Worm (Caenorhabditis elegans): ENCODE results near the gene R07E4.1.

- no peak for TF ChIP-seq zag-1 (tag; optimal IDR thresholded peaks at IDR 0.05)
- no peak for TF ChIP-seq aly-2 (tag; optimal IDR thresholded peaks at IDR 0.05)
- no peak for TF ChIP-seq tra-1 (GFP tag; IDR thresholded peaks at IDR 0.05)
- no peak for TF ChIP-seq sdz-12 (GFP tag; optimal IDR thresholded peaks at IDR 0.05)
- TF ChIP-seq egl-27 (tag; optimal IDR thresholded peaks at IDR 0.05): no peak
- TF ChIP-seq nhr-11 (tag; optimal IDR thresholded peaks at IDR 0.05): no peak
- no peak for TF ChIP-seq snpc-4 (tag; optimal IDR thresholded peaks at IDR 0.05)
- TF ChIP-seq Y48G9A.11 (GFP tag; IDR thresholded peaks at IDR 0.05): no peak
- no peak for TF ChIP-seq attf-4 (tag; optimal IDR thresholded peaks at IDR 0.05)
- no peak for TF ChIP-seq ama-1 (optimal IDR thresholded peaks at IDR 0.05)
- no peak for TF ChIP-seq dve-1 (tag; optimal IDR thresholded peaks at IDR 0.05; ENCODE audit: insufficient read depth)
These were observed 16.3 kb downstream of the R07E4.1 start for ce11 chrX:5975228-5975627.

Measured in whole organism, L4 larva.